Fruit fly (Drosophila melanogaster): Measurements from ENCODE around the gene CG14053.

- TF ChIP-seq CG13204 (GFP tag; optimal IDR thresholded peaks at IDR 0.05) (no peak), Pif1B (GFP tag; optimal IDR thresholded peaks at IDR 0.05) (no peak), fd96Ca (GFP tag; IDR thresholded peaks at IDR 0.05) (no peak), CG10348 (GFP tag; IDR thresholded peaks at IDR 0.05) (no peak), CG4496 (GFP tag; IDR thresholded peaks at IDR 0.05) (no peak), rn (GFP tag; IDR thresholded peaks at IDR 0.05) (no peak), CG17806 (tag; optimal IDR thresholded peaks at IDR 0.05) (no peak), CG9948 (tag; optimal IDR thresholded peaks at IDR 0.05) (no peak), EcR (GFP tag; optimal IDR thresholded peaks at IDR 0.05) (no peak), CG32121 (GFP tag; IDR thresholded peaks at IDR 0.05) (no peak), D1 (tag; optimal IDR thresholded peaks at IDR 0.05) (no peak), CG12605 (GFP tag; IDR thresholded peaks at IDR 0.05) (no peak)
Measured at dm6 chrX:2223454-2223853, 29.7 kb upstream of the CG14053 start, which contains the start of gene CG14052.

Measured in whole organism, pupa.